Worm (Caenorhabditis elegans) whole organism, L1 larva: ENCODE measurements around the gene xbx-9.

ENCODE experiments used
- ceh-8 ChIP-seq: fragments of 200-800 bp; sonication (Bioruptor generic); optimal IDR thresholded peaks from 2 replicates; lab custom pipeline; 2018; ENCODE audit warnings: mild to moderate bottlenecking, missing genetic modification characterization, moderate library complexity, missing compliant biosample characterization
- ceh-88 ChIP-seq: fragments of 200-800 bp; sonication (Bioruptor generic); IDR thresholded peaks from 2 replicates; pipeline ENCODE4 v1.3.6; 2022; ENCODE audit warnings: missing genetic modification characterization, missing compliant biosample characterization
- fkh-10 ChIP-seq: sonication (generic microtip); optimal IDR thresholded peaks from 2 replicates; lab custom pipeline; 2017; ENCODE audit warnings: missing biosample characterization, missing genetic modification reagents, missing genetic modification characterization
- nhr-20 ChIP-seq: sonication (generic microtip); optimal IDR thresholded peaks from 2 replicates; lab custom pipeline; 2016; ENCODE audit warnings: mild to moderate bottlenecking, missing genetic modification characterization, missing compliant biosample characterization
- nhr-85 ChIP-seq: sonication (generic microtip); peaks from one replicate; lab custom pipeline; 2016; ENCODE audit warnings: missing genetic modification characterization, inconsistent platforms, missing compliant biosample characterization
- nhr-90 ChIP-seq: sonication (generic microtip); optimal IDR thresholded peaks from 2 replicates; lab custom pipeline; 2016; ENCODE audit warnings: mild to moderate bottlenecking, missing genetic modification characterization, missing compliant biosample characterization; ENCODE audit not compliant: poor library complexity
- pqm-1 ChIP-seq: sonication (generic microtip); optimal IDR thresholded peaks from 3 replicates; lab custom pipeline; 2017; ENCODE audit warnings: missing biosample characterization, missing genetic modification characterization
- unc-130 ChIP-seq: fragments of 150-350 bp; optimal IDR thresholded peaks from 2 replicates; lab custom pipeline; 2017; ENCODE audit warnings: missing biosample characterization, missing genetic modification characterization, inconsistent platforms

DNA sequence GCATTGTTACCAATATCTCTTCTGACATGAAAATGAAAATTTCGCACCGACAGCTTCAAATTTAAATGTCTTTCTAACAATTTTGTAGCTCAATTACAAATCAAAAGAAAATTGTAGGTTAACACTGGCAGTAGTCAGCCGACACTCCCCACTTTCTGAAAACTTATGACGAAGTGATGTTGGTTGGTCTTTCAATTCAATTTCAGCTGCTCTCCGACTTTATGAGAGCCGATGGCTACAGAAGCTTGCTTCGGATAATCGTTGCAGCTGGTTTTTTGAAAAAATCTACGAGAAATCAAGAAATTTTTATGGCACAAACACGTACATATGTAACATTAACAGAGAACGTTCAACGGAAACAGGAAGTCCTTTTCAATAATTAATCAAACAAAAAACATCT lies 50.9 kb downstream of the xbx-9 start, which contains the start of gene sre-20:
- TF ChIP-seq nhr-20 (tag; lab: Kevin White, UChicago) (no peak), nhr-90 (tag; lab: Kevin White, UChicago) (no peak), fkh-10 (GFP tag; lab: Kevin White, UChicago) (no peak), ceh-8 (GFP tag; lab: Kevin White, UChicago) (no peak), ceh-88 (GFP tag; lab: Robert Waterston, UW) (no peak), pqm-1 (tag; lab: Kevin White, UChicago) (no peak), unc-130 (no peak), nhr-85 (tag; lab: Kevin White, UChicago) (no peak)
